Fruit fly (Drosophila melanogaster) Kc167 (cell line): Measurements from ENCODE around the gene CG9801.

Experiments
- Myc ChIP-seq: fragments of >200 bp; optimal IDR thresholded peaks from 2 replicates; lab custom pipeline; 2017; ENCODE audit warnings: missing external identifiers
- Sin3A ChIP-seq: fragments of >200 bp; optimal IDR thresholded peaks from 2 replicates; lab custom pipeline; 2018; ENCODE audit warnings: missing external identifiers
- h ChIP-seq: fragments of >200 bp; optimal IDR thresholded peaks from 3 replicates; lab custom pipeline; 2018; ENCODE audit warnings: missing external identifiers
- insv ChIP-seq: fragments of >200 bp; optimal IDR thresholded peaks from 3 replicates; lab custom pipeline; 2018; ENCODE audit warnings: missing external identifiers
- psq ChIP-seq: fragments of >200 bp; optimal IDR thresholded peaks from 2 replicates; lab custom pipeline; 2017; ENCODE audit warnings: missing external identifiers
- ttk ChIP-seq: sonication (Bioruptor generic); optimal IDR thresholded peaks from 2 replicates; lab custom pipeline; 2017; ENCODE audit warnings: missing external identifiers

Gene CG9801

DNA sequence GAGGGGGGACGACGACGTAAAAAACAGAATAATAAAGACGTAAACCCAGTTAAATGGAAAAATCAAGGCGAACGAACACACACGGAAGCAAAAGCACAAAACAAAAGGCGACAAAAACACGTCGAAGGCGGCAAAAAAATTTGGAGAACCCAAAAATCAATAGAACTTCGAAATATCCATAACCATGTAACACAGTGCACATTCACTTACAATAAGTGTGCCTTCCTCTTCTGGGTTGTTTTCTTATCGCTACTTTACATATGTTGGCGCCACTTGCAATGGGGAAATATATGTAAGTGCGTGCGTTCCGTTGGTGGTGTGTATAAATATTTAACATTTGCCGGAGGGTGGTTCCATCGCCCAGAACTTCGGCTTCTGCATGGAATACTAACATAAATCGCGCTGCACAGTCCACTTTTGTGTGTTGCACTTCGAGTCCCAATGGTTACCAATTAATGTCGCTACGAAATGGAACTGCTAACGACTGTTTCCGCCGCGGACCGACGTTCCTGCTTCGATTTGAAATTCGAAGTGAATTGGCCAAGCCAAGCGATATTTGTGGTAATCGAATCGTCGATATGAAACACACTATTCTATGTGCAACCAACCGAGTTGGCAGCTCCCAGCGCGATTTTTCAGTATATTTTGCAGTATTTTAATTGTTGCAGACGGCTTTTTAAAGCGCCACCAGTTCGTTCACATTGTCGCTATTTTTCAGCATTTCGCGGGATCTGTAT, at the start of gene CG9801, which contains the start of gene Nasp:
Gene CG9801, minus strand, starts transcription at position 542 of the 737 bp plus-strand sequence.
Gene Nasp, plus strand, starts transcription at position 665 of the 737 bp plus-strand sequence.
- no peak for TF ChIP-seq h
- TF ChIP-seq Sin3A (lab: Kevin White, UChicago) = no peak
- TF ChIP-seq insv (lab: Kevin White, UChicago) = no peak
- TF ChIP-seq psq (lab: Kevin White, UChicago) = no peak
- no peak for TF ChIP-seq ttk (lab: Kevin White, UChicago)
- TF ChIP-seq Myc (lab: Kevin White, UChicago) = no peak

- TF ChIP-seq Sin3A (lab: Kevin White, UChicago) (no peak), ttk (lab: Kevin White, UChicago) (no peak), h (no peak)
Measured at dm6 chr3R:8794384-8794783, 46.9 kb upstream of the CG9801 start, which contains the start of gene Ir85a. Ir85a (plus strand) TSS chr3R:8794684.

DNA sequence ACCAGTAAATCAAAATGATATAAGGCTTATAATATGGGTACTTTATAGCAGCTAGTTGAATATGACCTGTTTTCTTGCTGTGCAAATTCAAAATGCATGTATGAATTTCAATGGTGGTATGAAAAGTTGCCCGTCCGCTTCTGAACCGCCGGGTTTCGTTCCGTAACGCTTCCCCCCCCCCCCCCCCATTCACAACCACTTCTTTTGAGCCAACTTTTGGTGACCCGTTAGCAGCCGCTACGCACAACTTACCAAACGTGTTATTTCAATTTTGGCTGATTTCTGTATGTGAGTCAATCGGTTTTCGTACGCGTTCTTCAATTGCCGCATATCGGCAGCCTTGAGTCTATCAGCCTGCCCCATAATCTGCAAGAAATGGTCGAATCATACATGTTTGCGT, 46.3 kb upstream of the CG9801 start:
- TF ChIP-seq Sin3A (lab: Kevin White, UChicago) = no peak
- TF ChIP-seq insv (lab: Kevin White, UChicago) = no peak
- no peak for TF ChIP-seq h
- no peak for TF ChIP-seq Myc (lab: Kevin White, UChicago)
- TF ChIP-seq psq (lab: Kevin White, UChicago) = no peak
- no peak for TF ChIP-seq ttk (lab: Kevin White, UChicago)

dm6 chr3R:8792463-8793175, 45.1 kb upstream of the CG9801 start:
- TF ChIP-seq Myc (lab: Kevin White, UChicago) (no peak), Sin3A (lab: Kevin White, UChicago) (no peak), ttk (lab: Kevin White, UChicago) (no peak), psq (lab: Kevin White, UChicago) (no peak), insv (lab: Kevin White, UChicago) (no peak), h (no peak)

dm6 chr3R:8788722-8789400, 41.4 kb upstream of the CG9801 start:
- TF ChIP-seq ttk (lab: Kevin White, UChicago) (no peak), h (no peak), insv (lab: Kevin White, UChicago) (no peak), psq (lab: Kevin White, UChicago) (no peak), Sin3A (lab: Kevin White, UChicago) (no peak), Myc (lab: Kevin White, UChicago) (no peak)

DNA sequence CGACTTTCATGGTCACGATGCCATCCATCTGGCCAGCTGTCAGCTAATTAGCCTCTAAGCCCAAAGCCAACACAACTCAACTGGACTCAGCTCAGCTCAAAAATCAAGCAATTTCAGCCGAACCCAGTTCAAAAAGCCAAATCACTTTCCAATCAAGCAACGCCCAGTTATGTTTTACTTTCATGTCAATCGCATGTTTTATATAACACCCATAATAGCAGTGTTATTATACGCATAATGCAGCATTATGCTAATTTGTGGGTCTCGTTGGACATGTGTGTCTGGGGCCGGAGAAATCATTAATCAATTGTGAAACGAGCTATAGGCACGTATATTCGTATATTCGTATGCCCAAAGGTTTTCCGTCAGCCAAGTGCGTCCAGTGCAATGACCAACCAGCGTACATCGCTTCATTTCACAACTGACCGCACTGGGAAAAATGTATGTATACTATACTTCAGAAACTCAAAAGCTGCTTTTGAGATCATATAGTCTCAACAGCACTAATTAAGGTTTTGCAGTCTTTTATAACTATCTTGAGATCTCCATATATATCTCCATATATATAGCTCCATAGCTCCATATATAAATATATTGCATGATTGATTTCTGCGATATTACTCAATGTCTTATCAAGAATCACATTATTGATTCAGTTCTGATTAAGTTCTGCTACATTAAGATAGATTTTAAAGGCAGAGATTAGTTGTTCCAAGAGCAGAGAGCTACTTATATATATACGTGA, 40.2 kb upstream of the CG9801 start:
- TF ChIP-seq insv (lab: Kevin White, UChicago) (no peak), h (no peak), Myc (lab: Kevin White, UChicago) (no peak), Sin3A (lab: Kevin White, UChicago) (no peak), psq (lab: Kevin White, UChicago) (no peak), ttk (lab: Kevin White, UChicago) (no peak)

dm6 chr3R:8785451-8785850, 38.0 kb upstream of the CG9801 start:
- TF ChIP-seq Myc (lab: Kevin White, UChicago) = no peak
- TF ChIP-seq ttk (lab: Kevin White, UChicago) = no peak
- no peak for TF ChIP-seq Sin3A (lab: Kevin White, UChicago)
- TF ChIP-seq insv (lab: Kevin White, UChicago) = no peak
- no peak for TF ChIP-seq h
- TF ChIP-seq psq (lab: Kevin White, UChicago) = no peak

DNA sequence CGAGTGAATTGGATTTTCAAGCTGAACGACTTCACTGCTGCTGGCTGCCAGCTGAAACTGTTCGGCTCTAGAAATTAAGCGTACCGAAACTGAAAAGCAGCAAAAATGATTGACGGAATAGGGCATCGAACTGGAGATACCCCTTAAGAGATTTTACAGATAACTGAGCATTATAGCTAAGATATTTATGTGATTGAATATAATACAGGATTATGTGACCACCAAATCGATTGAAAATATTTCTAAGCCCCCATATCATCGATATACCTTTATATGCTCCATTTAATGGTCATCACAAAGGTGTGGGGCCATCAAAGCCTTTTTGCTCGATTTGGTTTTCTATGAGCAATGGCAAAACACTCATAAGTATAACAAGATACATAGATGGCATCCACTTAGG, 37.3 kb upstream of the CG9801 start:
- no peak for TF ChIP-seq Sin3A (lab: Kevin White, UChicago)
- TF ChIP-seq psq (lab: Kevin White, UChicago) = no peak
- no peak for TF ChIP-seq Myc (lab: Kevin White, UChicago)
- TF ChIP-seq h = no peak
- TF ChIP-seq ttk (lab: Kevin White, UChicago) = no peak
- no peak for TF ChIP-seq insv (lab: Kevin White, UChicago)

DNA sequence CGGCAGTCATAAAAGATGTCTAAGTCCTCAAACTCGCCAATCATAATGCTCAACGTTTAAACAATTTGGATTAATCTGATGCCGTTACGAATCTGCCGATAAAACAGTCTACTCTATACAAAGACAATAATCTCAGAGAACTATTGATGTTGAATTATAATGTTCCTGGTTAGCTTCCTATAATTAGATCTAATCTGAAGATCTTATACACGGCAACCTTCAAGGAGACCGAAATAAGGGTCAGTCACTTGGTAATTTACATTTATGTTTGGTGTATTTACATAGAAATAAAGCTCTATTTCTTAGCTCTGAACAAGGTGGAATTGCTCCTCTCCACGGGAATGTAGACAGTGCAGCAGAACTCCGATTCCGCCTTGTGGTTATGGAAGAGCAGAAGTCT, 33.2 kb upstream of the CG9801 start, which contains the start of gene CG33189:
Gene CG33189, minus strand, starts transcription at position 101 of the 400 bp plus-strand sequence.
- TF ChIP-seq Myc (lab: Kevin White, UChicago) (no peak), Sin3A (lab: Kevin White, UChicago) (no peak), insv (lab: Kevin White, UChicago) (no peak), ttk (lab: Kevin White, UChicago) (no peak), h (no peak), psq (lab: Kevin White, UChicago) (no peak)

DNA sequence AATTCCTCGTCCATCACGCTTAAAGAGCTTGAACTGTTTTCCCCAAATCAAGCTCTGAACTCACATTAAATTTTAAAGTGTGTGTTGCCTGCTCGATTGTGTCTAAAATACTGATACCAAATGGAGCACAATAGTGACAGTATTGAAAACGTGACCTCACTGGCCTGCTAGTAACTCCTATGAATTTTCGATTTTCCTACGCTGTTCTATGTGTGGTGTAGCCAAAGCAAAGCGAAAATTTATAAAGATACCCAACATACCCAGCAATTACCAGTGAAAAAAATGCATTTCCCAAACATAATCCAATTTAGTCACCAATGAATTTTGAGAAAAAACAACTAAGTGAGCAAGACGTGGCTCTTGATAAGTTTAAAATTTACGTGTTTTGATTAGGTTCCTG, 32.3 kb upstream of the CG9801 start, which contains the start of gene CG33191:
Gene CG33191, minus strand, starts transcription at position 101 of the 400 bp plus-strand sequence.
- TF ChIP-seq psq (lab: Kevin White, UChicago) (no peak), ttk (lab: Kevin White, UChicago) (no peak), Sin3A (lab: Kevin White, UChicago) (no peak)

DNA sequence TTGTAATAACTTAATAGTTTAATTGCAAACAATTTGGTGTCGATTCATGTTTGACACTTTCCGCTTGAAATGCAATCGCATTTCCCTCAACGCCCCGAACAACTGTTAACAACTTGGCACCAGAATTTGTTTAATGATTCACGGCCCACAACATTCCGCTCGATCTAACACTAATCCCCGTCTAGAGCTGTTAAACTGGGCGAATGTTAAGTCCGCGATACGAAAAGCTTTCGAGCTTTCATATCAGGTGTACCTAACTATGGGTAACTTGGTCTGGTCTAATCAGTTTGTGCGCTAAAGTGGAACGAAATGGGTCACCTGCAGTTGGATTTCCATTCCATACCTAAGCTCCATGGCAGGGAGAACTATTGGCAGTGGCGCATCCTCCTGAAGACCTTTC, 25.7 kb upstream of the CG9801 start, which contains the start of gene CG34301:
Gene CG34301, plus strand, starts transcription at position 301 of the 400 bp plus-strand sequence.
- TF ChIP-seq h = no peak
- TF ChIP-seq insv (lab: Kevin White, UChicago) = no peak
- no peak for TF ChIP-seq ttk (lab: Kevin White, UChicago)
- no peak for TF ChIP-seq Sin3A (lab: Kevin White, UChicago)
- no peak for TF ChIP-seq psq (lab: Kevin White, UChicago)
- no peak for TF ChIP-seq Myc (lab: Kevin White, UChicago)
